Worm (Caenorhabditis elegans) whole organism, mixed stage, embryonic: ENCODE data around the gene cwp-5.

ENCODE experiments used
- M03D4.4 ChIP-seq: sonication (generic microtip); optimal IDR thresholded peaks from 2 replicates; lab custom pipeline; 2017; ENCODE audit warnings: mild to moderate bottlenecking, missing genetic modification characterization, missing compliant biosample characterization
- bed-3 ChIP-seq: fragments of 200-800 bp; sonication (Bioruptor generic); optimal IDR thresholded peaks from 3 replicates; lab custom pipeline; 2018; ENCODE audit warnings: mild to moderate bottlenecking, missing genetic modification characterization, moderate library complexity, missing compliant biosample characterization
- blmp-1 ChIP-seq: fragments of 150-350 bp; optimal IDR thresholded peaks from 2 replicates; lab custom pipeline; 2014; ENCODE audit warnings: missing biosample characterization, missing genetic modification characterization
- ceh-39 ChIP-seq: fragments of 150-350 bp; optimal IDR thresholded peaks from 2 replicates; lab custom pipeline; 2014; ENCODE audit warnings: missing biosample characterization, missing genetic modification characterization
- ceh-43 ChIP-seq: fragments of 200-800 bp; sonication (Bioruptor generic); optimal IDR thresholded peaks from 2 replicates; lab custom pipeline; 2018; ENCODE audit warnings: mild to moderate bottlenecking, missing genetic modification characterization, moderate library complexity, missing compliant biosample characterization
- ceh-83 ChIP-seq: fragments of 200-800 bp; sonication (Bioruptor generic); optimal IDR thresholded peaks from 2 replicates; lab custom pipeline; 2018; ENCODE audit warnings: mild to moderate bottlenecking, missing genetic modification characterization, missing compliant biosample characterization
- ces-1 ChIP-seq: fragments of 150-350 bp; optimal IDR thresholded peaks from 2 replicates; lab custom pipeline; 2014; ENCODE audit warnings: missing biosample characterization, missing genetic modification reagents, missing genetic modification characterization
- cnd-1 ChIP-seq: fragments of 200-800 bp; sonication (Bioruptor generic); optimal IDR thresholded peaks from 2 replicates; lab custom pipeline; 2018; ENCODE audit warnings: mild to moderate bottlenecking, missing genetic modification characterization, missing compliant biosample characterization
- drap-1 ChIP-seq: fragments of 200-800 bp; sonication (Bioruptor generic); optimal IDR thresholded peaks from 3 replicates; lab custom pipeline; 2018; ENCODE audit warnings: mild to moderate bottlenecking, missing genetic modification characterization, missing compliant biosample characterization
- elt-1 ChIP-seq: sonication (generic microtip); optimal IDR thresholded peaks from 2 replicates; lab custom pipeline; 2017; ENCODE audit warnings: missing genetic modification characterization, mild to moderate bottlenecking, missing compliant biosample characterization, antibody characterized with exemption, moderate library complexity, borderline replicate concordance; ENCODE audit not compliant: insufficient read depth
- elt-3 ChIP-seq: fragments of 150-350 bp; optimal IDR thresholded peaks from 2 replicates; lab custom pipeline; 2014; ENCODE audit warnings: missing biosample characterization, missing genetic modification characterization
- flh-1 ChIP-seq: fragments of 200-800 bp; sonication (Bioruptor generic); optimal IDR thresholded peaks from 2 replicates; lab custom pipeline; 2018; ENCODE audit warnings: mild to moderate bottlenecking, missing genetic modification characterization, moderate library complexity, missing compliant biosample characterization
- ham-2 ChIP-seq: fragments of 200-800 bp; sonication (Bioruptor generic); optimal IDR thresholded peaks from 2 replicates; lab custom pipeline; 2018; ENCODE audit warnings: mild to moderate bottlenecking, missing genetic modification characterization, missing compliant biosample characterization
- hlh-1 ChIP-seq: fragments of 150-350 bp; optimal IDR thresholded peaks from 2 replicates; lab custom pipeline; 2014; ENCODE audit warnings: missing biosample characterization, missing genetic modification reagents, missing genetic modification characterization
- lin-13 ChIP-seq: fragments of 150-350 bp; optimal IDR thresholded peaks from 2 replicates; lab custom pipeline; 2014; ENCODE audit warnings: missing biosample characterization, missing genetic modification characterization
- lin-32 ChIP-seq: fragments of 200-800 bp; sonication (Bioruptor generic); optimal IDR thresholded peaks from 2 replicates; lab custom pipeline; 2018; ENCODE audit warnings: mild to moderate bottlenecking, missing genetic modification characterization, missing compliant biosample characterization
- lsy-2 ChIP-seq: fragments of 150-350 bp; optimal IDR thresholded peaks from 2 replicates; lab custom pipeline; 2014; ENCODE audit warnings: missing biosample characterization, missing genetic modification characterization
- mab-5 ChIP-seq: fragments of 150-350 bp; optimal IDR thresholded peaks from 2 replicates; lab custom pipeline; 2014; ENCODE audit warnings: missing biosample characterization, missing genetic modification characterization
- mep-1 ChIP-seq: fragments of 150-350 bp; optimal IDR thresholded peaks from 2 replicates; lab custom pipeline; 2017; ENCODE audit warnings: missing biosample characterization, missing genetic modification reagents, missing genetic modification characterization, inconsistent platforms
- mls-2 ChIP-seq: sonication (generic microtip); optimal IDR thresholded peaks from 2 replicates; lab custom pipeline; 2016; ENCODE audit warnings: mild to moderate bottlenecking, missing genetic modification characterization, moderate library complexity, missing compliant biosample characterization
- nhr-12 ChIP-seq: fragments of 150-350 bp; optimal IDR thresholded peaks from 2 replicates; lab custom pipeline; 2014; ENCODE audit warnings: missing biosample characterization, missing genetic modification characterization
- nhr-2 ChIP-seq: fragments of 150-350 bp; optimal IDR thresholded peaks from 2 replicates; lab custom pipeline; 2014; ENCODE audit warnings: missing biosample characterization, missing genetic modification characterization
- nhr-237 ChIP-seq: fragments of 150-350 bp; optimal IDR thresholded peaks from 2 replicates; lab custom pipeline; 2014; ENCODE audit warnings: missing biosample characterization, missing genetic modification characterization
- nhr-28 ChIP-seq: fragments of 150-350 bp; optimal IDR thresholded peaks from 2 replicates; lab custom pipeline; 2014; ENCODE audit warnings: missing biosample characterization, missing genetic modification characterization
- nhr-76 ChIP-seq: sonication (generic microtip); optimal IDR thresholded peaks from 2 replicates; lab custom pipeline; 2017; ENCODE audit warnings: missing biosample characterization, missing genetic modification characterization
- pha-4 ChIP-seq: fragments of 150-350 bp; optimal IDR thresholded peaks from 2 replicates; lab custom pipeline; 2018; ENCODE audit warnings: missing biosample characterization, missing genetic modification reagents, missing genetic modification characterization
- sem-2 ChIP-seq: fragments of 200-800 bp; sonication (Bioruptor generic); optimal IDR thresholded peaks from 2 replicates; lab custom pipeline; 2018; ENCODE audit warnings: mild to moderate bottlenecking, missing genetic modification characterization, missing compliant biosample characterization
- snpc-4 ChIP-seq: fragments of 150-350 bp; optimal IDR thresholded peaks from 2 replicates; lab custom pipeline; 2014; ENCODE audit warnings: missing biosample characterization, missing genetic modification characterization
- sptf-1 ChIP-seq: sonication (generic microtip); optimal IDR thresholded peaks from 2 replicates; lab custom pipeline; 2017; ENCODE audit warnings: mild to moderate bottlenecking, missing genetic modification characterization, moderate library complexity, missing compliant biosample characterization
- tbx-8 ChIP-seq: fragments of 200-800 bp; sonication (Bioruptor generic); optimal IDR thresholded peaks from 2 replicates; lab custom pipeline; 2018; ENCODE audit warnings: mild to moderate bottlenecking, missing genetic modification characterization, moderate library complexity, missing compliant biosample characterization
- unc-120 ChIP-seq: sonication (generic microtip); optimal IDR thresholded peaks from 2 replicates; lab custom pipeline; 2017; ENCODE audit warnings: missing genetic modification characterization, missing compliant biosample characterization; ENCODE audit not compliant: poor library complexity, severe bottlenecking
- unc-62 ChIP-seq: fragments of 150-350 bp; optimal IDR thresholded peaks from 2 replicates; lab custom pipeline; 2014; ENCODE audit warnings: missing biosample characterization, missing genetic modification reagents, missing genetic modification characterization
- zip-8 ChIP-seq: fragments of 150-350 bp; optimal IDR thresholded peaks from 2 replicates; lab custom pipeline; 2014; ENCODE audit warnings: missing biosample characterization, missing genetic modification characterization
- ztf-11 ChIP-seq: fragments of 150-350 bp; optimal IDR thresholded peaks from 2 replicates; lab custom pipeline; 2014; ENCODE audit warnings: missing biosample characterization, missing genetic modification characterization

cwp-5 gene

ce11 chrX:13223437-13223836 lies 33.7 kb upstream of the cwp-5 start, which contains the start of gene skr-20:
Gene skr-20 (minus strand): TSS chrX:13223537.
- TF ChIP-seq sptf-1 (tag; lab: Kevin White, UChicago), result no peak
- no peak for TF ChIP-seq nhr-2 (tag; lab: Kevin White, UChicago)
- TF ChIP-seq pha-4 (tag; lab: Kevin White, UChicago), result no peak
- no peak for TF ChIP-seq mab-5 (tag; lab: Kevin White, UChicago)
- no peak for TF ChIP-seq nhr-237 (tag; lab: Kevin White, UChicago)
- no peak for TF ChIP-seq ham-2 (GFP tag; lab: Kevin White, UChicago)
- TF ChIP-seq flh-1 (GFP tag; lab: Kevin White, UChicago), result no peak
- no peak for TF ChIP-seq tbx-8 (GFP tag; lab: Kevin White, UChicago)
- TF ChIP-seq ces-1 (GFP tag; lab: Kevin White, UChicago), result no peak
- no peak for TF ChIP-seq nhr-76 (tag; lab: Kevin White, UChicago)
- no peak for TF ChIP-seq unc-120 (tag; lab: Kevin White, UChicago)
- TF ChIP-seq lin-32 (GFP tag; lab: Kevin White, UChicago), result no peak
- no peak for TF ChIP-seq zip-8
- TF ChIP-seq ceh-83 (GFP tag; lab: Kevin White, UChicago), result no peak
- no peak for TF ChIP-seq lsy-2
- no peak for TF ChIP-seq lin-13 (tag; lab: Kevin White, UChicago)
- TF ChIP-seq snpc-4, result no peak
- TF ChIP-seq elt-3 (tag; lab: Kevin White, UChicago), result no peak
- no peak for TF ChIP-seq ceh-43
- TF ChIP-seq ceh-39 (tag; lab: Kevin White, UChicago), result no peak

ce11 chrX:13221357-13221756 lies 31.6 kb upstream of the cwp-5 start, which contains the start of gene asp-4:
Gene asp-4 (minus strand): TSS chrX:13221462.
- no peak for TF ChIP-seq elt-3 (tag; lab: Kevin White, UChicago)
- peak; percentile 14 for TF ChIP-seq nhr-2 (tag; lab: Kevin White, UChicago)
- no peak for TF ChIP-seq ham-2 (GFP tag; lab: Kevin White, UChicago)
- TF ChIP-seq bed-3 (GFP tag; lab: Kevin White, UChicago), result no peak
- no peak for TF ChIP-seq tbx-8 (GFP tag; lab: Kevin White, UChicago)
- no peak for TF ChIP-seq unc-120 (tag; lab: Kevin White, UChicago)
- no peak for TF ChIP-seq snpc-4
- TF ChIP-seq ztf-11 (tag; lab: Kevin White, UChicago), result no peak
- TF ChIP-seq mab-5 (tag; lab: Kevin White, UChicago), result no peak
- TF ChIP-seq blmp-1, result no peak
- no peak for TF ChIP-seq sptf-1 (tag; lab: Kevin White, UChicago)
- peak; percentile 80 for TF ChIP-seq lin-32 (GFP tag; lab: Kevin White, UChicago)
- no peak for TF ChIP-seq drap-1 (GFP tag; lab: Kevin White, UChicago)
- no peak for TF ChIP-seq lin-13 (tag; lab: Kevin White, UChicago)
- TF ChIP-seq hlh-1, result peak; percentile 51
- no peak for TF ChIP-seq ces-1 (GFP tag; lab: Kevin White, UChicago)
- no peak for TF ChIP-seq ceh-43
- TF ChIP-seq nhr-237 (tag; lab: Kevin White, UChicago), result no peak
- no peak for TF ChIP-seq mls-2 (tag; lab: Kevin White, UChicago)
- no peak for TF ChIP-seq nhr-28 (tag; lab: Kevin White, UChicago)
- TF ChIP-seq unc-62 (GFP tag; lab: Kevin White, UChicago), result no peak
- TF ChIP-seq sem-2 (GFP tag; lab: Kevin White, UChicago), result no peak
- no peak for TF ChIP-seq zip-8
- TF ChIP-seq M03D4.4 (tag; lab: Kevin White, UChicago), result no peak
- TF ChIP-seq cnd-1, result peak; percentile 84
- peak; percentile 37 for TF ChIP-seq mep-1 (tag; lab: Kevin White, UChicago)
- no peak for TF ChIP-seq nhr-12
- no peak for TF ChIP-seq flh-1 (GFP tag; lab: Kevin White, UChicago)
- no peak for TF ChIP-seq ceh-39 (tag; lab: Kevin White, UChicago)
- TF ChIP-seq ceh-83 (GFP tag; lab: Kevin White, UChicago), result no peak
- no peak for TF ChIP-seq lsy-2
- no peak for TF ChIP-seq elt-1 (tag; lab: Kevin White, UChicago)

- TF ChIP-seq bed-3 (GFP tag; lab: Kevin White, UChicago) (no peak), hlh-1 (peak; percentile 4)
Measured at ce11 chrX:13220609-13221008, 30.8 kb upstream of the cwp-5 start.
